Worm (Caenorhabditis elegans): ENCODE measurements around the gene Y43F8C.13.

DNA sequence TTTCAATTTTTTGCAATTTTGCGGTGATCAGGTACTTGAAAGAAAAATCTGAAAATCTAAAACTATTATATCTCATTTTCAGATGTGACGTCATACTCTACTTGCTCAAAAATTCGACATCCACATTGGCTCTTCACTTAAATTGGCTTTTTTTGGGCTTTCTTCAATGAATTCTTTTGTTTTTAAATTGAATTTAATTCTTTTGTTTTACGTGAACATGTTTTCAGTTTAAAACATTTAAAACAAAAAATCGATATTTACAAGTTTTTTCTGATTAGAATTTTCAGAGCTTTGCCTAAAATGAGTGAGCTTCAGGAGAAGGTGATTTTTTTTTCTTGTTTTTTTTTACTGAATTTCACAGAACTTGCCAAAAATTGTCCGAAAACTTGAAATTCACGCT, 44.5 kb upstream of the Y43F8C.13 start, which contains the start of gene W04E12.3:
- TF ChIP-seq ztf-23 (GFP tag; IDR thresholded peaks at IDR 0.05) = no peak
- TF ChIP-seq med-1 (GFP tag; optimal IDR thresholded peaks at IDR 0.05; ENCODE audit: insufficient read depth) = no peak
- no peak for TF ChIP-seq tab-1 (GFP tag; IDR thresholded peaks at IDR 0.05)
- no peak for TF ChIP-seq cog-1 (tag; optimal IDR thresholded peaks at IDR 0.05)
- TF ChIP-seq flt-1 (GFP tag; IDR thresholded peaks at IDR 0.05) = no peak
- TF ChIP-seq T22C8.4 (GFP tag; IDR thresholded peaks at IDR 0.05) = no peak
- TF ChIP-seq klf-2 (GFP tag; conservative IDR thresholded peaks at IDR 0.05) = no peak
- TF ChIP-seq ref-1 (GFP tag; conservative IDR thresholded peaks at IDR 0.05) = no peak
- TF ChIP-seq ztf-29 (GFP tag; IDR thresholded peaks at IDR 0.05) = no peak
